Fruit fly (Drosophila melanogaster) whole organism, embryonic: Measurements from ENCODE around the gene CG10064.

ENCODE experiments used
- CG10565 ChIP-seq: fragments of 200-800 bp; sonication (Bioruptor generic); optimal IDR thresholded peaks from 3 replicates; lab custom pipeline; 2016; ENCODE audit warnings: missing biosample characterization, mild to moderate bottlenecking, missing genetic modification characterization
- CG11085 ChIP-seq: fragments of 200-800 bp; sonication (Bioruptor generic); IDR thresholded peaks from 2 replicates; pipeline ENCODE4 v1.3.6; 2022; ENCODE audit warnings: missing biosample characterization, missing genetic modification characterization
- CG11456 ChIP-seq: fragments of 200-800 bp; sonication (Bioruptor generic); IDR thresholded peaks from 3 replicates; pipeline ENCODE4 v1.3.6; 2022; ENCODE audit warnings: missing biosample characterization, missing genetic modification characterization
- CG12155 ChIP-seq: fragments of 200-800 bp; sonication (Bioruptor generic); optimal IDR thresholded peaks from 3 replicates; lab custom pipeline; 2016; ENCODE audit warnings: missing biosample characterization, missing genetic modification characterization
- CG14860 ChIP-seq: fragments of 200-800 bp; sonication (Bioruptor generic); IDR thresholded peaks from 3 replicates; pipeline ENCODE4 v1.3.6; 2022; ENCODE audit warnings: missing biosample characterization, missing genetic modification characterization; ENCODE audit not compliant: partially characterized antibody
- CG15011 ChIP-seq: fragments of 200-800 bp; sonication (Bioruptor generic); optimal IDR thresholded peaks from 3 replicates; lab custom pipeline; 2018; ENCODE audit warnings: missing biosample characterization, mild to moderate bottlenecking, missing genetic modification characterization
- CG17385 ChIP-seq: fragments of 200-800 bp; sonication (Bioruptor generic); optimal IDR thresholded peaks from 3 replicates; lab custom pipeline; 2018; ENCODE audit warnings: missing biosample characterization, mild to moderate bottlenecking, missing genetic modification characterization
- CG17612 ChIP-seq: fragments of 200-800 bp; sonication (Bioruptor generic); IDR thresholded peaks from 2 replicates; pipeline ENCODE4 v1.3.6; 2022; ENCODE audit warnings: missing biosample characterization, missing genetic modification characterization
- CG30020 ChIP-seq: fragments of 200-800 bp; optimal IDR thresholded peaks from 2 replicates; lab custom pipeline; 2019; ENCODE audit warnings: missing biosample characterization, mild to moderate bottlenecking, missing genetic modification characterization, moderate library complexity
- CG30403 ChIP-seq: fragments of 200-800 bp; sonication (Bioruptor generic); optimal IDR thresholded peaks from 3 replicates; lab custom pipeline; 2016; ENCODE audit warnings: missing biosample characterization, missing genetic modification characterization
- CG3281 ChIP-seq: fragments of 200-800 bp; sonication (Bioruptor generic); optimal IDR thresholded peaks from 3 replicates; lab custom pipeline; 2017; ENCODE audit warnings: missing biosample characterization, mild to moderate bottlenecking, missing genetic modification characterization
- CG42726 ChIP-seq: fragments of 200-800 bp; sonication (Bioruptor generic); IDR thresholded peaks from 2 replicates; pipeline ENCODE4 v1.3.6; 2022; ENCODE audit warnings: missing biosample characterization, missing genetic modification characterization; ENCODE audit not compliant: partially characterized antibody
- CG4360 ChIP-seq: fragments of 200-800 bp; sonication (Bioruptor generic); IDR thresholded peaks from 2 replicates; pipeline ENCODE4 v1.3.6; 2022; ENCODE audit warnings: missing biosample characterization, missing genetic modification characterization
- CG5245 ChIP-seq: fragments of 200-800 bp; sonication (Bioruptor generic); optimal IDR thresholded peaks from 3 replicates; lab custom pipeline; 2016; ENCODE audit warnings: missing biosample characterization, missing genetic modification characterization
- CG6175 ChIP-seq: fragments of 200-800 bp; sonication (Bioruptor generic); IDR thresholded peaks from 3 replicates; pipeline ENCODE4 v1.3.6; 2022; ENCODE audit warnings: missing biosample characterization, missing genetic modification characterization
- CG6854 ChIP-seq: fragments of 200-800 bp; sonication (Bioruptor generic); optimal IDR thresholded peaks from 3 replicates; lab custom pipeline; 2017; ENCODE audit warnings: missing biosample characterization, mild to moderate bottlenecking, missing genetic modification characterization
- CG7745 ChIP-seq: fragments of 200-800 bp; sonication (Bioruptor generic); optimal IDR thresholded peaks from 2 replicates; lab custom pipeline; 2018; ENCODE audit warnings: missing biosample characterization, mild to moderate bottlenecking, missing genetic modification characterization, moderate library complexity
- CG8290 ChIP-seq, 3 experiments: fragments of 200-800 bp; sonication (Bioruptor generic); optimal IDR thresholded peaks; 2 replicates each; lab custom pipeline; 2016 to 2019; ENCODE audit warnings: missing biosample characterization in 3 of 3, missing genetic modification characterization in 3 of 3, mild to moderate bottlenecking in 2 of 3, moderate library complexity in 1 of 3
- CrebB ChIP-seq: fragments of 200-800 bp; sonication (Bioruptor generic); optimal IDR thresholded peaks from 3 replicates; lab custom pipeline; 2018; ENCODE audit warnings: missing biosample characterization, mild to moderate bottlenecking, missing genetic modification characterization
- D19A ChIP-seq: fragments of 200-800 bp; optimal IDR thresholded peaks from 3 replicates; lab custom pipeline; 2019; ENCODE audit warnings: missing biosample characterization, mild to moderate bottlenecking, missing genetic modification characterization, moderate library complexity
- Eip74EF ChIP-seq, 2 experiments: fragments of 200-800 bp in 1 of 2; fragments of >200 bp in 1 of 2; sonication (Bioruptor generic) in 1 of 2; optimal IDR thresholded peaks; 2 replicates each; lab custom pipeline; 2017 to 2019; ENCODE audit warnings: missing biosample characterization in 2 of 2, missing genetic modification characterization in 2 of 2, mild to moderate bottlenecking in 1 of 2, moderate library complexity in 1 of 2
- HLH3B ChIP-seq: fragments of 200-800 bp; sonication (Bioruptor generic); IDR thresholded peaks from 2 replicates; pipeline ENCODE4 v1.3.6; 2022; ENCODE audit warnings: missing biosample characterization, missing genetic modification characterization
- HmgZ ChIP-seq: fragments of 200-800 bp; sonication (Bioruptor generic); optimal IDR thresholded peaks from 2 replicates; lab custom pipeline; 2018; ENCODE audit warnings: missing biosample characterization, mild to moderate bottlenecking, missing genetic modification characterization
- Hmr ChIP-seq: fragments of 200-800 bp; sonication (Bioruptor generic); optimal IDR thresholded peaks from 3 replicates; lab custom pipeline; 2017; ENCODE audit warnings: mild to moderate bottlenecking, missing biosample characterization, missing genetic modification reagents, missing genetic modification characterization
- Max ChIP-seq: fragments of 200-800 bp; sonication (Bioruptor generic); optimal IDR thresholded peaks from 2 replicates; lab custom pipeline; 2016; ENCODE audit warnings: missing biosample characterization, mild to moderate bottlenecking, missing genetic modification characterization
- Med ChIP-seq: fragments of 200-800 bp; sonication (Bioruptor generic); peaks from one replicate; lab custom pipeline; 2016; ENCODE audit warnings: missing biosample characterization, missing genetic modification characterization, mild to moderate bottlenecking, inconsistent platforms, moderate library complexity
- NC2α ChIP-seq: fragments of 200-800 bp; sonication (Bioruptor generic); optimal IDR thresholded peaks from 2 replicates; lab custom pipeline; 2016; ENCODE audit warnings: missing biosample characterization, missing genetic modification characterization
- PHDP ChIP-seq: fragments of 200-800 bp; sonication (Bioruptor generic); optimal IDR thresholded peaks from 3 replicates; lab custom pipeline; 2018; ENCODE audit warnings: missing biosample characterization, mild to moderate bottlenecking, missing genetic modification characterization, moderate library complexity
- Ptx1 ChIP-seq: fragments of 200-800 bp; sonication (Bioruptor generic); IDR thresholded peaks from 2 replicates; pipeline ENCODE4 v1.3.6; 2022; ENCODE audit warnings: missing biosample characterization, missing genetic modification characterization
- Spps ChIP-seq: fragments of 200-800 bp; sonication (Bioruptor generic); optimal IDR thresholded peaks from 2 replicates; lab custom pipeline; 2018; ENCODE audit warnings: missing biosample characterization, mild to moderate bottlenecking, missing genetic modification characterization
- YL-1 ChIP-seq: fragments of 200-800 bp; sonication (Bioruptor generic); optimal IDR thresholded peaks from 3 replicates; lab custom pipeline; 2017; ENCODE audit warnings: missing biosample characterization, mild to moderate bottlenecking, missing genetic modification characterization
- bbx ChIP-seq: fragments of 200-800 bp; sonication (Bioruptor generic); IDR thresholded peaks from 2 replicates; pipeline ENCODE4 v1.3.6; 2022; ENCODE audit warnings: missing biosample characterization, missing genetic modification characterization; ENCODE audit not compliant: partially characterized antibody
- btn ChIP-seq: fragments of 200-800 bp; sonication (Bioruptor generic); optimal IDR thresholded peaks from 2 replicates; lab custom pipeline; 2016; ENCODE audit warnings: missing biosample characterization, missing genetic modification characterization
- caup ChIP-seq: fragments of 200-800 bp; sonication (Bioruptor generic); optimal IDR thresholded peaks from 3 replicates; lab custom pipeline; 2017; ENCODE audit warnings: missing biosample characterization, mild to moderate bottlenecking, missing genetic modification characterization, moderate library complexity; ENCODE audit not compliant: severe bottlenecking
- ind ChIP-seq: fragments of 200-800 bp; sonication (Bioruptor generic); optimal IDR thresholded peaks from 3 replicates; lab custom pipeline; 2016; ENCODE audit warnings: missing biosample characterization, missing genetic modification characterization
- kah ChIP-seq: fragments of 200-800 bp; sonication (Bioruptor generic); optimal IDR thresholded peaks from 2 replicates; lab custom pipeline; 2018; ENCODE audit warnings: missing biosample characterization, mild to moderate bottlenecking, missing genetic modification characterization
- mirr ChIP-seq: fragments of 200-800 bp; sonication (Bioruptor generic); optimal IDR thresholded peaks from 3 replicates; lab custom pipeline; 2018; ENCODE audit warnings: missing biosample characterization, mild to moderate bottlenecking, missing genetic modification characterization
- mld ChIP-seq: fragments of 200-800 bp; sonication (Bioruptor generic); IDR thresholded peaks from 3 replicates; pipeline ENCODE4 v1.3.6; 2022; ENCODE audit warnings: missing biosample characterization, missing genetic modification characterization; ENCODE audit not compliant: partially characterized antibody
- oc ChIP-seq: fragments of 200-800 bp; sonication (Bioruptor generic); optimal IDR thresholded peaks from 2 replicates; lab custom pipeline; 2018; ENCODE audit warnings: missing biosample characterization, mild to moderate bottlenecking, missing genetic modification characterization, moderate library complexity
- p53 ChIP-seq: fragments of 200-800 bp; sonication (Bioruptor generic); optimal IDR thresholded peaks from 2 replicates; lab custom pipeline; 2016; ENCODE audit warnings: missing biosample characterization, missing genetic modification characterization
- pho ChIP-seq: fragments of 200-800 bp; sonication (Bioruptor generic); optimal IDR thresholded peaks from 2 replicates; lab custom pipeline; 2016; ENCODE audit warnings: missing biosample characterization, missing genetic modification characterization
- phol ChIP-seq: fragments of 200-800 bp; sonication (Bioruptor generic); optimal IDR thresholded peaks from 3 replicates; lab custom pipeline; 2018; ENCODE audit warnings: missing biosample characterization, mild to moderate bottlenecking, missing genetic modification characterization, moderate library complexity
- repo ChIP-seq: fragments of 200-800 bp; sonication (Bioruptor generic); optimal IDR thresholded peaks from 2 replicates; lab custom pipeline; 2016; ENCODE audit warnings: missing biosample characterization, missing genetic modification characterization
- shn ChIP-seq: fragments of 200-800 bp; sonication (Bioruptor generic); optimal IDR thresholded peaks from 3 replicates; lab custom pipeline; 2016; ENCODE audit warnings: missing biosample characterization, missing genetic modification characterization
- stc ChIP-seq: fragments of 200-800 bp; sonication (Bioruptor generic); IDR thresholded peaks from 2 replicates; pipeline ENCODE4 v1.3.6; 2022; ENCODE audit warnings: missing biosample characterization, missing genetic modification characterization
- usp ChIP-seq: fragments of >200 bp; optimal IDR thresholded peaks from 2 replicates; lab custom pipeline; 2017; ENCODE audit warnings: missing biosample characterization, missing genetic modification characterization
- vnd ChIP-seq: fragments of 200-800 bp; sonication (Bioruptor generic); IDR thresholded peaks from 3 replicates; pipeline ENCODE4 v1.3.6; 2022; ENCODE audit warnings: missing biosample characterization, missing genetic modification characterization; ENCODE audit not compliant: partially characterized antibody
- wor ChIP-seq: fragments of 200-800 bp; sonication (Bioruptor generic); IDR thresholded peaks from 2 replicates; pipeline ENCODE4 v1.3.6; 2022; ENCODE audit warnings: missing biosample characterization, missing genetic modification characterization
- zfh2 ChIP-seq: fragments of 200-800 bp; sonication (Bioruptor generic); optimal IDR thresholded peaks from 2 replicates; lab custom pipeline; 2016; ENCODE audit warnings: missing biosample characterization, missing genetic modification characterization

Gene CG10064

DNA sequence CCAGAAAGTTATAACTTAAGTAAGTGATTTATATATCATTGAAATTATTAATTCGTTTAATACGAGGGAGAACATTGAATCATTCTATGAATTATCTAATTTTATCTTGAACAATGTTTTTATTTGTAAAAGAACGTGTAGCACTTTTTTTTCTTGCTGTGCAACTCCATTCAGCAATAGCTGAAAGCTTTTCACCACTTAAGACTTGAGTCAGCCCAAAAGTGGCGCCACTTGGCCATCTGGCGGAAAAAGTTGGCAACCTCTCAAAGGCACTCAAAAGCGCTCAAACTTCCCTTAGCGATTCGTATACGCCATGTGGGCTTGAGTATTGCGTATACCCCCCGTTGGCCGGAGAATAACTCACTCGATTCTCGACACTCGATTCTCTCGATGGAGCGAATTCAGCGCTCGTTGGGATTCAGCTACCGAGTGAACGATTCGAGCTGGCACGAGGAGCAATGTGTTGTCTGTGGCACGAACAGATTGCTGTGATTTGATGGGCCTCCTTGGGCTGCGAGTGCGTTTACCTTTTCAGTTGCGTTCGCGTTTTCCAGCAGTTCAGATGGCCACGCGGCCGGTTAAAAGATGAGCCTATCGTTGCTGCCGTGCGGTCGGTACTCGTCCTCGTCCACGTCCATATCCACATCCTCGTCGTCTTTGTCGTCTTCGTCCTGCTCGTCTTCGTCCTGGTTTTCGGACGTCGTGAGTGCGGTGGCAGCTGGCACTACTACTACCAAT lies 46.0 kb upstream of the CG10064 start (continued):
- no peak for TF ChIP-seq CG8290 (GFP tag; optimal IDR thresholded peaks at IDR 0.05; lab: Kevin White, UChicago)
- peak in 1 of 2 experiments; percentile 18 for TF ChIP-seq CG8290 (tag; optimal IDR thresholded peaks at IDR 0.05; lab: Kevin White, UChicago)
- no peak for TF ChIP-seq CG15011 (GFP tag; lab: Kevin White, UChicago)
- no peak for TF ChIP-seq stc (GFP tag; lab: Robert Waterston, UW)
- no peak for TF ChIP-seq zfh2 (GFP tag; lab: Kevin White, UChicago)
- no peak for TF ChIP-seq CG30020 (tag; lab: Kevin White, UChicago)
- no peak for TF ChIP-seq wor (GFP tag; lab: Robert Waterston, UW)
- TF ChIP-seq CG17385 (GFP tag; lab: Kevin White, UChicago), result peak; percentile 37
- no peak for TF ChIP-seq CG4360
- TF ChIP-seq btn, result no peak
- peak; percentile 23 for TF ChIP-seq CG30403 (GFP tag; lab: Kevin White, UChicago)
- no peak for TF ChIP-seq pho (GFP tag; lab: Kevin White, UChicago)
- TF ChIP-seq vnd, result no peak
- no peak for TF ChIP-seq mirr (GFP tag; lab: Kevin White, UChicago)
- TF ChIP-seq bbx (GFP tag; lab: Robert Waterston, UW), result peak; percentile 49; the same call in 1 of the 2 replicates
- TF ChIP-seq Spps, result no peak
- TF ChIP-seq Hmr (GFP tag; lab: Kevin White, UChicago), result peak; percentile 28
- TF ChIP-seq usp (GFP tag; lab: Kevin White, UChicago), result no peak
- no peak for TF ChIP-seq D19A
- peak; percentile 42; the same call in 1 of the 2 replicates for TF ChIP-seq CG11085 (GFP tag; lab: Robert Waterston, UW)
- no peak for TF ChIP-seq oc (tag; lab: Kevin White, UChicago)
- no peak for TF ChIP-seq HmgZ (tag; lab: Kevin White, UChicago)
- peak; percentile 40; the same call in 1 of the 3 replicates for TF ChIP-seq CG6175
- TF ChIP-seq caup (GFP tag; lab: Kevin White, UChicago), result peak; percentile 35
- no peak for TF ChIP-seq CG14860 (GFP tag; lab: Robert Waterston, UW)
- TF ChIP-seq CG12155 (GFP tag; lab: Kevin White, UChicago), result no peak
- no peak for TF ChIP-seq ind (GFP tag; lab: Kevin White, UChicago)
- TF ChIP-seq shn (GFP tag; lab: Kevin White, UChicago), result no peak
- no peak for TF ChIP-seq CG5245 (GFP tag; lab: Kevin White, UChicago)
- no peak for TF ChIP-seq CG6854 (GFP tag; lab: Kevin White, UChicago)
- TF ChIP-seq Eip74EF (GFP tag; optimal IDR thresholded peaks at IDR 0.05; lab: Kevin White, UChicago), result no peak
- peak; percentile 65 for TF ChIP-seq PHDP (tag; lab: Kevin White, UChicago)
- TF ChIP-seq repo, result no peak
- TF ChIP-seq p53, result no peak
- no peak for TF ChIP-seq CrebB (tag; lab: Kevin White, UChicago)
- TF ChIP-seq HLH3B (GFP tag; lab: Robert Waterston, UW), result no peak
- TF ChIP-seq kah (GFP tag; lab: Kevin White, UChicago), result no peak
- no peak for TF ChIP-seq NC2α (GFP tag; lab: Kevin White, UChicago)
- no peak for TF ChIP-seq CG42726 (GFP tag; lab: Robert Waterston, UW)
- TF ChIP-seq CG3281, result peak; percentile 23
- TF ChIP-seq CG7745 (tag; lab: Kevin White, UChicago), result no peak
- TF ChIP-seq CG11456 (GFP tag; lab: Robert Waterston, UW), result peak; percentile 81
- TF ChIP-seq Max (GFP tag; lab: Kevin White, UChicago), result no peak
- TF ChIP-seq Med (GFP tag; lab: Kevin White, UChicago), result peak; percentile 90
- no peak for TF ChIP-seq CG17612 (GFP tag; lab: Robert Waterston, UW)
- no peak for TF ChIP-seq phol (tag; lab: Kevin White, UChicago)
- TF ChIP-seq YL-1 (GFP tag; lab: Kevin White, UChicago), result no peak
- peak; percentile 40 for TF ChIP-seq Ptx1 (GFP tag; lab: Robert Waterston, UW)
- TF ChIP-seq mld (GFP tag; lab: Robert Waterston, UW), result no peak
- no peak for TF ChIP-seq CG10565 (GFP tag; lab: Kevin White, UChicago)
